Fruit fly (Drosophila melanogaster) whole organism, embryonic: ENCODE results near the gene drm.
A peak's percentile ranks its signal among the peaks of the same experiment; 100 is the strongest.

Experiments
- Aef1 ChIP-seq: fragments of 200-800 bp; sonication (Bioruptor generic); IDR thresholded peaks from 3 replicates; pipeline ENCODE4 v1.3.6; 2022; ENCODE audit warnings: missing biosample characterization, missing genetic modification characterization
- Bdp1 ChIP-seq: fragments of 200-800 bp; sonication (Bioruptor generic); optimal IDR thresholded peaks from 3 replicates; lab custom pipeline; 2016; ENCODE audit warnings: missing biosample characterization, missing genetic modification characterization
- Bteb2 ChIP-seq: fragments of 200-800 bp; sonication (Bioruptor generic); optimal IDR thresholded peaks from 2 replicates; lab custom pipeline; 2016; ENCODE audit warnings: missing biosample characterization, missing genetic modification characterization
- CG10267 ChIP-seq: fragments of 200-800 bp; sonication (Bioruptor generic); optimal IDR thresholded peaks from 2 replicates; lab custom pipeline; 2018; ENCODE audit warnings: missing biosample characterization, mild to moderate bottlenecking, missing genetic modification characterization, moderate library complexity
- CG10431 ChIP-seq: fragments of 200-800 bp; sonication (Bioruptor generic); optimal IDR thresholded peaks from 3 replicates; lab custom pipeline; 2018; ENCODE audit warnings: missing biosample characterization, mild to moderate bottlenecking, missing genetic modification characterization
- CG11398 ChIP-seq: fragments of 200-800 bp; sonication (Bioruptor generic); optimal IDR thresholded peaks from 2 replicates; lab custom pipeline; 2016; ENCODE audit warnings: missing biosample characterization, missing genetic modification characterization
- CG11504 ChIP-seq: fragments of 200-800 bp; sonication (Bioruptor generic); optimal IDR thresholded peaks from 3 replicates; lab custom pipeline; 2019; ENCODE audit warnings: missing biosample characterization, mild to moderate bottlenecking, missing genetic modification characterization, moderate library complexity
- CG16863 ChIP-seq: fragments of 200-800 bp; sonication (Bioruptor generic); optimal IDR thresholded peaks from 3 replicates; lab custom pipeline; 2016; ENCODE audit warnings: missing biosample characterization, missing genetic modification characterization
- CG17186 ChIP-seq: fragments of 200-800 bp; sonication (Bioruptor generic); optimal IDR thresholded peaks from 3 replicates; lab custom pipeline; 2017; ENCODE audit warnings: missing biosample characterization, missing genetic modification reagents, missing genetic modification characterization
- CG17568 ChIP-seq: fragments of 200-800 bp; sonication (Bioruptor generic); optimal IDR thresholded peaks from 2 replicates; lab custom pipeline; 2018; ENCODE audit warnings: missing biosample characterization, mild to moderate bottlenecking, missing genetic modification characterization, moderate library complexity
- CG18599 ChIP-seq: fragments of 200-800 bp; sonication (Bioruptor generic); optimal IDR thresholded peaks from 3 replicates; lab custom pipeline; 2017; ENCODE audit warnings: missing biosample characterization, missing genetic modification characterization, mild to moderate bottlenecking, moderate library complexity, missing genetic modification reagents
- CG32772 ChIP-seq: fragments of 200-800 bp; sonication (Bioruptor generic); IDR thresholded peaks from 2 replicates; pipeline ENCODE4 v1.3.6; 2022; ENCODE audit warnings: missing biosample characterization, missing genetic modification characterization
- CG6272 ChIP-seq: fragments of 200-800 bp; sonication (Bioruptor generic); IDR thresholded peaks from 2 replicates; pipeline ENCODE4 v1.3.6; 2022; ENCODE audit warnings: missing biosample characterization, missing genetic modification characterization
- CG6765 ChIP-seq: fragments of 200-800 bp; sonication (Bioruptor generic); optimal IDR thresholded peaks from 3 replicates; lab custom pipeline; 2017; ENCODE audit warnings: missing biosample characterization, mild to moderate bottlenecking, missing genetic modification characterization
- CG6854 ChIP-seq: fragments of 200-800 bp; sonication (Bioruptor generic); optimal IDR thresholded peaks from 3 replicates; lab custom pipeline; 2017; ENCODE audit warnings: missing biosample characterization, mild to moderate bottlenecking, missing genetic modification characterization
- CG7745 ChIP-seq: fragments of 200-800 bp; sonication (Bioruptor generic); optimal IDR thresholded peaks from 2 replicates; lab custom pipeline; 2018; ENCODE audit warnings: missing biosample characterization, mild to moderate bottlenecking, missing genetic modification characterization, moderate library complexity
- CG8478 ChIP-seq: fragments of >200 bp; optimal IDR thresholded peaks from 2 replicates; lab custom pipeline; 2018
- Camta ChIP-seq: fragments of 200-800 bp; sonication (Bioruptor generic); optimal IDR thresholded peaks from 2 replicates; lab custom pipeline; 2016; ENCODE audit warnings: missing biosample characterization, missing genetic modification characterization
- D19A ChIP-seq: fragments of 200-800 bp; optimal IDR thresholded peaks from 3 replicates; lab custom pipeline; 2019; ENCODE audit warnings: missing biosample characterization, mild to moderate bottlenecking, missing genetic modification characterization, moderate library complexity
- Dref ChIP-seq: fragments of 200-800 bp; sonication (Bioruptor generic); IDR thresholded peaks from 2 replicates; pipeline ENCODE4 v1.3.6; 2022; ENCODE audit warnings: missing biosample characterization, missing genetic modification characterization
- Ets65A ChIP-seq: fragments of 200-800 bp; sonication (Bioruptor generic); peaks from one replicate; lab custom pipeline; 2016; ENCODE audit warnings: missing biosample characterization, missing genetic modification characterization
- Ets97D ChIP-seq: fragments of 200-800 bp; sonication (Bioruptor generic); optimal IDR thresholded peaks from 3 replicates; lab custom pipeline; 2016; ENCODE audit warnings: missing biosample characterization, missing genetic modification characterization
- Fer2 ChIP-seq: fragments of 200-800 bp; sonication (Bioruptor generic); optimal IDR thresholded peaks from 2 replicates; lab custom pipeline; 2018; ENCODE audit warnings: missing biosample characterization, mild to moderate bottlenecking, missing genetic modification characterization, moderate library complexity
- HLH54F ChIP-seq: fragments of 200-800 bp; sonication (Bioruptor generic); optimal IDR thresholded peaks from 3 replicates; lab custom pipeline; 2016; ENCODE audit warnings: missing biosample characterization, missing genetic modification characterization
- Kr ChIP-seq: fragments of 200-800 bp; sonication (Bioruptor generic); optimal IDR thresholded peaks from 2 replicates; lab custom pipeline; 2017; ENCODE audit warnings: missing biosample characterization, mild to moderate bottlenecking, missing genetic modification characterization
- Lim3 ChIP-seq: fragments of 200-800 bp; sonication (Bioruptor generic); IDR thresholded peaks from 2 replicates; pipeline ENCODE4 v1.3.6; 2022; ENCODE audit warnings: missing biosample characterization, missing genetic modification characterization
- MTF-1 ChIP-seq: fragments of 200-800 bp; sonication (Bioruptor generic); optimal IDR thresholded peaks from 2 replicates; lab custom pipeline; 2018; ENCODE audit warnings: missing biosample characterization, mild to moderate bottlenecking, missing genetic modification characterization, borderline replicate concordance
- Mad ChIP-seq: fragments of 200-800 bp; sonication (Bioruptor generic); optimal IDR thresholded peaks from 2 replicates; lab custom pipeline; 2016; ENCODE audit warnings: missing biosample characterization, missing genetic modification characterization
- Nf-YA ChIP-seq: fragments of 200-800 bp; sonication (Bioruptor generic); IDR thresholded peaks from 2 replicates; pipeline ENCODE4 v1.3.6; 2022; ENCODE audit warnings: missing biosample characterization, missing genetic modification characterization
- Rfx ChIP-seq: fragments of 200-800 bp; sonication (Bioruptor generic); IDR thresholded peaks from 2 replicates; pipeline ENCODE4 v1.3.6; 2022; ENCODE audit warnings: missing biosample characterization, missing genetic modification characterization
- Taf1 ChIP-seq: fragments of 200-800 bp; sonication (Bioruptor generic); IDR thresholded peaks from 2 replicates; pipeline ENCODE4 v1.3.6; 2022; ENCODE audit warnings: missing biosample characterization, missing genetic modification characterization
- bowl ChIP-seq: fragments of 200-800 bp; sonication (Bioruptor generic); IDR thresholded peaks from 2 replicates; pipeline ENCODE4 v1.3.6; 2022; ENCODE audit warnings: missing biosample characterization, missing genetic modification characterization
- chif ChIP-seq, 2 experiments: fragments of 200-800 bp; sonication (Bioruptor generic); optimal IDR thresholded peaks; 3 replicates each; lab custom pipeline; 2016; ENCODE audit warnings: missing biosample characterization in 2 of 2, missing genetic modification characterization in 2 of 2
- corto ChIP-seq: fragments of 200-800 bp; sonication (Bioruptor generic); optimal IDR thresholded peaks from 2 replicates; lab custom pipeline; 2016; ENCODE audit warnings: missing biosample characterization, mild to moderate bottlenecking, missing genetic modification characterization, moderate library complexity
- crp ChIP-seq, 2 experiments: fragments of 200-800 bp; sonication (Bioruptor generic); optimal IDR thresholded peaks; 2 replicates in 1 of 2; 3 replicates in 1 of 2; lab custom pipeline; 2017; ENCODE audit warnings: missing biosample characterization in 2 of 2, missing genetic modification characterization in 2 of 2, mild to moderate bottlenecking in 1 of 2, moderate library complexity in 1 of 2
- cwo ChIP-seq: fragments of 200-800 bp; sonication (Bioruptor generic); optimal IDR thresholded peaks from 3 replicates; lab custom pipeline; 2017; ENCODE audit warnings: missing biosample characterization, missing genetic modification characterization, mild to moderate bottlenecking, moderate library complexity, missing genetic modification reagents
- dpn ChIP-seq, 2 experiments: fragments of 200-800 bp; sonication (Bioruptor generic); optimal IDR thresholded peaks; 3 replicates each; lab custom pipeline; 2016; ENCODE audit warnings: missing biosample characterization in 2 of 2, missing genetic modification characterization in 2 of 2
- ewg ChIP-seq: fragments of 200-800 bp; sonication (Bioruptor generic); optimal IDR thresholded peaks from 3 replicates; lab custom pipeline; 2017; ENCODE audit warnings: mild to moderate bottlenecking, missing biosample characterization, missing genetic modification reagents, missing genetic modification characterization
- gcm2 ChIP-seq: fragments of 200-800 bp; sonication (Bioruptor generic); optimal IDR thresholded peaks from 2 replicates; lab custom pipeline; 2016; ENCODE audit warnings: missing biosample characterization, missing genetic modification characterization
- jing ChIP-seq: fragments of 200-800 bp; sonication (Bioruptor generic); optimal IDR thresholded peaks from 2 replicates; lab custom pipeline; 2018; ENCODE audit warnings: missing biosample characterization, mild to moderate bottlenecking, missing genetic modification characterization
- klu ChIP-seq: fragments of 200-800 bp; sonication (Bioruptor generic); IDR thresholded peaks from 2 replicates; pipeline ENCODE4 v1.3.6; 2022; ENCODE audit warnings: missing biosample characterization, missing genetic modification characterization
- lbe ChIP-seq: fragments of 200-800 bp; sonication (Bioruptor generic); optimal IDR thresholded peaks from 2 replicates; lab custom pipeline; 2016; ENCODE audit warnings: missing biosample characterization, mild to moderate bottlenecking, missing genetic modification characterization
- mam ChIP-seq: fragments of 200-800 bp; sonication (Bioruptor generic); optimal IDR thresholded peaks from 3 replicates; lab custom pipeline; 2016; ENCODE audit warnings: missing biosample characterization, missing genetic modification characterization
- mirr ChIP-seq: fragments of 200-800 bp; sonication (Bioruptor generic); optimal IDR thresholded peaks from 3 replicates; lab custom pipeline; 2018; ENCODE audit warnings: missing biosample characterization, mild to moderate bottlenecking, missing genetic modification characterization
- pfk ChIP-seq: fragments of 200-800 bp; sonication (Bioruptor generic); optimal IDR thresholded peaks from 2 replicates; lab custom pipeline; 2018; ENCODE audit warnings: missing biosample characterization, mild to moderate bottlenecking, missing genetic modification characterization, moderate library complexity
- pnt ChIP-seq: fragments of 200-800 bp; sonication (Bioruptor generic); optimal IDR thresholded peaks from 3 replicates; lab custom pipeline; 2016; ENCODE audit warnings: missing biosample characterization, missing genetic modification characterization
- prd ChIP-seq, 3 experiments: fragments of >200 bp in 2 of 3; fragments of 200-800 bp in 1 of 3; sonication (Bioruptor generic) in 1 of 3; optimal IDR thresholded peaks in 2 of 3; IDR thresholded peaks in 1 of 3; 2 replicates in 2 of 3; 3 replicates in 1 of 3; pipeline versions ENCODE4 v1.3.6 to Lab custom; 2017 to 2022; ENCODE audit warnings: missing biosample characterization in 1 of 3, missing genetic modification characterization in 1 of 3
- ranshi ChIP-seq: fragments of 200-800 bp; sonication (Bioruptor generic); IDR thresholded peaks from 2 replicates; pipeline ENCODE4 v1.3.6; 2022; ENCODE audit warnings: missing biosample characterization, missing genetic modification characterization
- sd ChIP-seq: fragments of 200-800 bp; sonication (Bioruptor generic); optimal IDR thresholded peaks from 3 replicates; lab custom pipeline; 2018; ENCODE audit warnings: missing biosample characterization, mild to moderate bottlenecking, missing genetic modification characterization, moderate library complexity
- sens-2 ChIP-seq: fragments of 200-800 bp; sonication (Bioruptor generic); IDR thresholded peaks from 2 replicates; pipeline ENCODE4 v1.3.6; 2022; ENCODE audit warnings: missing biosample characterization, missing genetic modification characterization
- usp ChIP-seq: fragments of >200 bp; optimal IDR thresholded peaks from 2 replicates; lab custom pipeline; 2017; ENCODE audit warnings: missing biosample characterization, missing genetic modification characterization
- wdn ChIP-seq: fragments of 200-800 bp; sonication (Bioruptor generic); IDR thresholded peaks from 2 replicates; pipeline ENCODE4 v1.3.6; 2022; ENCODE audit warnings: missing biosample characterization, missing genetic modification characterization

Gene drm

DNA sequence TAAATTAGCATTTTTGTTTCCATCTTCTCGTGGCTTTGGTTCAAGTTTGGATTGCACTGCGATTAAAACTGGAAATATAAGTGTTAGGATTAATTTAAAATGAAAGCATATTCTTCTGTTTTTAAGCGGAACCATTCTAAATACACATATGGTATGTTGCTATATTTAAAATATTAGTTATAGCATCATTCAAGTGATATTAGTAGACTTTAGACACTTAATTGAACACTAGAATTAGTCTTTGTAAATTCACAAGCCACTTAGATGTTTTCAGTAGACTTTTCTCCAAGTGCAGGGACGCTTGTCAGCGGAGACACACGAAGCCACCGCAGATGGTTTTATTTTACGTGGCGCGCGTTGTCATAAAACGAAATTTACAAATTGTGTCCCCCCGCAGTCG lies 30.8 kb downstream of the drm start (continued):
- no peak for TF ChIP-seq Lim3 (GFP tag; lab: Robert Waterston, UW)
- TF ChIP-seq Fer2: no peak
- peak; percentile 10 for TF ChIP-seq mam
- TF ChIP-seq Bteb2: no peak
- no peak for TF ChIP-seq lbe (GFP tag; lab: Kevin White, UChicago)
- TF ChIP-seq CG17186: no peak
- no peak for TF ChIP-seq Ets97D
- no peak for TF ChIP-seq Nf-YA (GFP tag; lab: Robert Waterston, UW)
- TF ChIP-seq CG32772: no peak
- TF ChIP-seq MTF-1: no peak
- TF ChIP-seq gcm2 (GFP tag; lab: Kevin White, UChicago): no peak
- no peak for TF ChIP-seq Bdp1 (GFP tag; lab: Kevin White, UChicago)
- no peak for TF ChIP-seq Camta (GFP tag; lab: Kevin White, UChicago)
- TF ChIP-seq cwo (GFP tag; lab: Kevin White, UChicago): no peak
- TF ChIP-seq jing (GFP tag; lab: Kevin White, UChicago): no peak
- TF ChIP-seq Ets65A (GFP tag; lab: Kevin White, UChicago): no peak
- TF ChIP-seq CG7745 (tag; lab: Kevin White, UChicago): no peak
- no peak for TF ChIP-seq CG8478 (lab: Kevin White, UChicago)
- no peak for TF ChIP-seq mirr (GFP tag; lab: Kevin White, UChicago)
- TF ChIP-seq CG6765 (GFP tag; lab: Kevin White, UChicago): no peak
- peak in 1 of 2 experiments; percentile 24 for TF ChIP-seq chif (GFP tag; optimal IDR thresholded peaks at IDR 0.05; lab: Kevin White, UChicago)
- TF ChIP-seq CG6854 (GFP tag; lab: Kevin White, UChicago): no peak
- peak; percentile 16 to 26 for TF ChIP-seq dpn (GFP tag; optimal IDR thresholded peaks at IDR 0.05; lab: Kevin White, UChicago)
- no peak for TF ChIP-seq sens-2 (GFP tag; lab: Robert Waterston, UW)
- TF ChIP-seq Mad (GFP tag; lab: Kevin White, UChicago): no peak
- TF ChIP-seq pnt (GFP tag; lab: Kevin White, UChicago): no peak
- TF ChIP-seq D19A (tag; lab: Kevin White, UChicago): no peak
- TF ChIP-seq sd (tag; lab: Kevin White, UChicago): no peak
- no peak for TF ChIP-seq corto (GFP tag; lab: Kevin White, UChicago)
- no peak for TF ChIP-seq klu
- TF ChIP-seq CG10431: no peak
- no peak for TF ChIP-seq CG11398
- TF ChIP-seq CG10267 (tag; lab: Kevin White, UChicago): peak; percentile 53
- no peak for TF ChIP-seq crp (GFP tag; optimal IDR thresholded peaks at IDR 0.05; lab: Kevin White, UChicago)
- no peak for TF ChIP-seq usp
- no peak for TF ChIP-seq ewg
- no peak for TF ChIP-seq CG6272 (GFP tag; lab: Robert Waterston, UW)
- no peak for TF ChIP-seq HLH54F (GFP tag; lab: Kevin White, UChicago)
- TF ChIP-seq Kr (GFP tag; lab: Kevin White, UChicago): no peak
- no peak for TF ChIP-seq pfk (GFP tag; lab: Kevin White, UChicago)
- TF ChIP-seq bowl (GFP tag; lab: Robert Waterston, UW): no peak
- TF ChIP-seq Taf1 (GFP tag; lab: Robert Waterston, UW): no peak
- TF ChIP-seq wdn (GFP tag; lab: Robert Waterston, UW): no peak
- no peak for TF ChIP-seq CG16863
- peak; percentile 38 for TF ChIP-seq ranshi (GFP tag; lab: Robert Waterston, UW)
- no peak for TF ChIP-seq Dref (GFP tag; lab: Robert Waterston, UW)
- peak; percentile 49 for TF ChIP-seq Rfx
- TF ChIP-seq prd (optimal IDR thresholded peaks at IDR 0.05; lab: Kevin White, UChicago): no peak
- peak; percentile 36; the same call in 1 of the 3 replicates for TF ChIP-seq prd (GFP tag; IDR thresholded peaks at IDR 0.05; lab: Robert Waterston, UW)
- no peak for TF ChIP-seq CG18599
- no peak for TF ChIP-seq CG17568 (GFP tag; lab: Kevin White, UChicago)
- peak; percentile 56 for TF ChIP-seq CG11504 (tag; lab: Kevin White, UChicago)
- no peak for TF ChIP-seq Aef1 (GFP tag; lab: Robert Waterston, UW)
